Worm (Caenorhabditis elegans) whole organism, L1 larva: ENCODE results near the gene din-1.

Source experiments
- C04F5.9 ChIP-seq: sonication (generic microtip); optimal IDR thresholded peaks from 2 replicates; lab custom pipeline; 2016; ENCODE audit warnings: missing genetic modification characterization, missing compliant biosample characterization
- fos-1 ChIP-seq: fragments of 150-350 bp; optimal IDR thresholded peaks from 2 replicates; lab custom pipeline; 2014; ENCODE audit warnings: missing biosample characterization, missing genetic modification characterization
- lin-39 ChIP-seq: fragments of 150-350 bp; optimal IDR thresholded peaks from 2 replicates; lab custom pipeline; 2014; ENCODE audit warnings: missing biosample characterization, missing genetic modification reagents, missing genetic modification characterization
- mab-9 ChIP-seq: fragments of 200-800 bp; sonication (Bioruptor generic); IDR thresholded peaks from 2 replicates; pipeline ENCODE4 v1.3.6; 2022; ENCODE audit warnings: missing genetic modification reagents, missing genetic modification characterization, missing compliant biosample characterization
- mdl-1 ChIP-seq, 2 experiments: fragments of 150-350 bp; optimal IDR thresholded peaks; 2 replicates each; lab custom pipeline; 2014 to 2017; ENCODE audit warnings: missing biosample characterization in 2 of 2, missing genetic modification characterization in 2 of 2, inconsistent platforms in 1 of 2
- nhr-11 ChIP-seq: fragments of 150-350 bp; optimal IDR thresholded peaks from 2 replicates; lab custom pipeline; 2014; ENCODE audit warnings: missing biosample characterization, missing genetic modification characterization
- nhr-19 ChIP-seq: fragments of 200-800 bp; sonication (Bioruptor generic); conservative IDR thresholded peaks from 2 replicates; pipeline ENCODE4 v1.3.6; 2022; ENCODE audit warnings: missing genetic modification characterization, missing compliant biosample characterization
- nhr-237 ChIP-seq: fragments of 150-350 bp; optimal IDR thresholded peaks from 2 replicates; lab custom pipeline; 2014; ENCODE audit warnings: missing biosample characterization, missing genetic modification characterization
- nhr-28 ChIP-seq: fragments of 150-350 bp; optimal IDR thresholded peaks from 2 replicates; lab custom pipeline; 2014; ENCODE audit warnings: missing biosample characterization, missing genetic modification characterization
- nhr-85 ChIP-seq: sonication (generic microtip); peaks from one replicate; lab custom pipeline; 2016; ENCODE audit warnings: missing genetic modification characterization, inconsistent platforms, missing compliant biosample characterization
- pqm-1 ChIP-seq: sonication (generic microtip); optimal IDR thresholded peaks from 3 replicates; lab custom pipeline; 2017; ENCODE audit warnings: missing biosample characterization, missing genetic modification characterization
- snpc-4 ChIP-seq: fragments of 150-350 bp; optimal IDR thresholded peaks from 2 replicates; lab custom pipeline; 2014; ENCODE audit warnings: missing biosample characterization, missing genetic modification characterization
- sox-4 ChIP-seq: sonication (generic microtip); optimal IDR thresholded peaks from 2 replicates; lab custom pipeline; 2016; ENCODE audit warnings: missing genetic modification characterization, missing compliant biosample characterization
- zag-1 ChIP-seq: fragments of 150-350 bp; optimal IDR thresholded peaks from 2 replicates; lab custom pipeline; 2014; ENCODE audit warnings: missing biosample characterization, missing genetic modification characterization

DNA sequence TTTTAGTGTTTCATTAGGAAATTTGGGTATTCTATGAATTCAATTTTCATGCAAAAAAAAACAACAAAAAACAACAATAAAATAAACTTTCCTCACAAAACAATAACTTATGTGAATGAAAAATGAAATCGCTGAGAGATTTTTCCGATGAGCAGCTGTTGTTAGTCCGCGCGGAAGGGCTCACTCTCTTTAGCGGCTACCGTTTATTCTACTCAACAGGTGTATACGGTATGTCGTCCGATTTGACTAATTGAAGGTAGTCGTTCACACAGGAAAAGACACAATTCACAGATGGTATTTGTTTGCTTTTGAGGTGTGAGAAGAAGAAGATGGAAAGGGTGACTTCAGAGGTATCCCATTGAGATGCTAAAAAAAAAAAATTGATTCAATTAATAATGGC lies 64.7 kb downstream of the din-1 start:
- TF ChIP-seq nhr-28 (tag; lab: Kevin White, UChicago), result no peak
- TF ChIP-seq nhr-19 (GFP tag; lab: Robert Waterston, UW), result no peak
- no peak for TF ChIP-seq zag-1 (tag; lab: Kevin White, UChicago)
- no peak for TF ChIP-seq nhr-237 (tag; lab: Kevin White, UChicago)
- no peak for TF ChIP-seq nhr-11
- no peak for TF ChIP-seq fos-1 (tag; lab: Kevin White, UChicago)
- no peak for TF ChIP-seq lin-39 (tag; lab: Kevin White, UChicago)
- no peak for TF ChIP-seq pqm-1 (tag; lab: Kevin White, UChicago)
- TF ChIP-seq mab-9 (GFP tag; lab: Robert Waterston, UW), result no peak
- TF ChIP-seq mdl-1 (tag; optimal IDR thresholded peaks at IDR 0.05; lab: Kevin White, UChicago), result no peak
- no peak for TF ChIP-seq nhr-85
- TF ChIP-seq C04F5.9 (tag; lab: Kevin White, UChicago), result no peak
- no peak for TF ChIP-seq snpc-4 (tag; lab: Kevin White, UChicago)
- no peak for TF ChIP-seq sox-4 (tag; lab: Kevin White, UChicago)
